Fruit fly (Drosophila melanogaster) whole organism, embryonic: ENCODE results near the gene Blm.

Experiments used
- Ada2b ChIP-seq: fragments of 200-800 bp; sonication (Bioruptor generic); IDR thresholded peaks from 2 replicates; pipeline ENCODE4 v1.3.6; 2022; ENCODE audit warnings: missing biosample characterization, missing genetic modification characterization
- Blimp-1 ChIP-seq: fragments of 200-800 bp; sonication (Bioruptor generic); optimal IDR thresholded peaks from 3 replicates; lab custom pipeline; 2018; ENCODE audit warnings: missing biosample characterization, missing genetic modification characterization, mild to moderate bottlenecking, moderate library complexity, missing genetic modification reagents
- CG10366 ChIP-seq: fragments of 200-800 bp; sonication (Bioruptor generic); IDR thresholded peaks from 2 replicates; pipeline ENCODE4 v1.3.6; 2022; ENCODE audit warnings: missing biosample characterization, missing genetic modification characterization
- CG10431 ChIP-seq: fragments of 200-800 bp; sonication (Bioruptor generic); optimal IDR thresholded peaks from 3 replicates; lab custom pipeline; 2018; ENCODE audit warnings: missing biosample characterization, mild to moderate bottlenecking, missing genetic modification characterization
- CG12219 ChIP-seq: fragments of 200-800 bp; sonication (Bioruptor generic); optimal IDR thresholded peaks from 3 replicates; lab custom pipeline; 2018; ENCODE audit warnings: missing biosample characterization, mild to moderate bottlenecking, missing genetic modification characterization
- CG1233 ChIP-seq: fragments of 200-800 bp; sonication (Bioruptor generic); optimal IDR thresholded peaks from 4 replicates; lab custom pipeline; 2018; ENCODE audit warnings: missing biosample characterization, mild to moderate bottlenecking, missing genetic modification characterization
- CG12391 ChIP-seq: fragments of 200-800 bp; sonication (Bioruptor generic); optimal IDR thresholded peaks from 3 replicates; lab custom pipeline; 2018; ENCODE audit warnings: missing biosample characterization, mild to moderate bottlenecking, missing genetic modification characterization, moderate library complexity
- CG12659 ChIP-seq: fragments of 200-800 bp; sonication (Bioruptor generic); optimal IDR thresholded peaks from 3 replicates; lab custom pipeline; 2017; ENCODE audit warnings: mild to moderate bottlenecking, missing biosample characterization, missing genetic modification reagents, missing genetic modification characterization
- CG14965 ChIP-seq: fragments of 200-800 bp; sonication (Bioruptor generic); optimal IDR thresholded peaks from 2 replicates; lab custom pipeline; 2016; ENCODE audit warnings: missing biosample characterization, missing genetic modification characterization, borderline replicate concordance
- CG15073 ChIP-seq: fragments of 200-800 bp; sonication (Bioruptor generic); optimal IDR thresholded peaks from 2 replicates; lab custom pipeline; 2016; ENCODE audit warnings: missing biosample characterization, missing genetic modification characterization
- CG2202 ChIP-seq: fragments of 200-800 bp; sonication (Bioruptor generic); optimal IDR thresholded peaks from 2 replicates; lab custom pipeline; 2018; ENCODE audit warnings: missing biosample characterization, mild to moderate bottlenecking, missing genetic modification characterization
- CG2712 ChIP-seq: fragments of 200-800 bp; optimal IDR thresholded peaks from 3 replicates; lab custom pipeline; 2019; ENCODE audit warnings: missing biosample characterization, mild to moderate bottlenecking, missing genetic modification characterization, moderate library complexity
- CG31224 ChIP-seq: fragments of 200-800 bp; sonication (Bioruptor generic); IDR thresholded peaks from 2 replicates; pipeline ENCODE4 v1.3.6; 2022; ENCODE audit warnings: missing biosample characterization, missing genetic modification characterization
- CG3163 ChIP-seq: fragments of 200-800 bp; sonication (Bioruptor generic); optimal IDR thresholded peaks from 3 replicates; lab custom pipeline; 2016; ENCODE audit warnings: missing biosample characterization, missing genetic modification characterization
- CG3281 ChIP-seq: fragments of 200-800 bp; sonication (Bioruptor generic); optimal IDR thresholded peaks from 3 replicates; lab custom pipeline; 2017; ENCODE audit warnings: missing biosample characterization, mild to moderate bottlenecking, missing genetic modification characterization
- CG42726 ChIP-seq: fragments of 200-800 bp; sonication (Bioruptor generic); IDR thresholded peaks from 2 replicates; pipeline ENCODE4 v1.3.6; 2022; ENCODE audit warnings: missing biosample characterization, missing genetic modification characterization; ENCODE audit not compliant: partially characterized antibody
- CG6854 ChIP-seq: fragments of 200-800 bp; sonication (Bioruptor generic); optimal IDR thresholded peaks from 3 replicates; lab custom pipeline; 2017; ENCODE audit warnings: missing biosample characterization, mild to moderate bottlenecking, missing genetic modification characterization
- CG8765 ChIP-seq: fragments of 200-800 bp; sonication (Bioruptor generic); IDR thresholded peaks from 2 replicates; pipeline ENCODE4 v1.3.6; 2022; ENCODE audit warnings: missing biosample characterization, missing genetic modification characterization
- CG9727 ChIP-seq: fragments of 200-800 bp; sonication (Bioruptor generic); optimal IDR thresholded peaks from 3 replicates; lab custom pipeline; 2017; ENCODE audit warnings: missing biosample characterization, mild to moderate bottlenecking, missing genetic modification characterization
- CG9797 ChIP-seq: fragments of 200-800 bp; sonication (Bioruptor generic); optimal IDR thresholded peaks from 3 replicates; lab custom pipeline; 2018; ENCODE audit warnings: missing biosample characterization, mild to moderate bottlenecking, missing genetic modification characterization
- CTCF ChIP-seq: fragments of 200-800 bp; sonication (Bioruptor generic); optimal IDR thresholded peaks from 2 replicates; lab custom pipeline; 2017; ENCODE audit warnings: missing biosample characterization, mild to moderate bottlenecking, missing genetic modification characterization, moderate library complexity
- CkIIα-i1 ChIP-seq: fragments of 200-800 bp; sonication (Bioruptor generic); IDR thresholded peaks from 2 replicates; pipeline ENCODE4 v1.3.6; 2022; ENCODE audit warnings: missing biosample characterization, missing genetic modification characterization
- Dek ChIP-seq: fragments of 200-800 bp; sonication (Bioruptor generic); optimal IDR thresholded peaks from 3 replicates; lab custom pipeline; 2019; ENCODE audit warnings: missing biosample characterization, mild to moderate bottlenecking, missing genetic modification characterization, moderate library complexity
- Elba2 ChIP-seq: fragments of 200-800 bp; sonication (Bioruptor generic); optimal IDR thresholded peaks from 3 replicates; lab custom pipeline; 2016; ENCODE audit warnings: missing biosample characterization, missing genetic modification characterization
- Gug ChIP-seq: fragments of 200-800 bp; sonication (Bioruptor generic); IDR thresholded peaks from 4 replicates; pipeline ENCODE4 v1.3.6; 2022; ENCODE audit warnings: missing biosample characterization, missing genetic modification characterization
- Meics ChIP-seq: fragments of 200-800 bp; sonication (Bioruptor generic); optimal IDR thresholded peaks from 2 replicates; lab custom pipeline; 2017; ENCODE audit warnings: missing biosample characterization, mild to moderate bottlenecking, missing genetic modification characterization
- Nf-YC ChIP-seq: fragments of 200-800 bp; optimal IDR thresholded peaks from 3 replicates; lab custom pipeline; 2019; ENCODE audit warnings: missing biosample characterization, mild to moderate bottlenecking, missing genetic modification characterization, moderate library complexity
- Oli ChIP-seq: fragments of 200-800 bp; sonication (Bioruptor generic); optimal IDR thresholded peaks from 2 replicates; lab custom pipeline; 2018; ENCODE audit warnings: missing biosample characterization, mild to moderate bottlenecking, missing genetic modification characterization, moderate library complexity
- Poxn ChIP-seq: fragments of 200-800 bp; sonication (Bioruptor generic); IDR thresholded peaks from 2 replicates; pipeline ENCODE4 v1.3.6; 2022; ENCODE audit warnings: missing biosample characterization, missing genetic modification characterization
- Rx ChIP-seq: fragments of 200-800 bp; sonication (Bioruptor generic); IDR thresholded peaks from 2 replicates; pipeline ENCODE4 v1.3.6; 2022; ENCODE audit warnings: missing biosample characterization, missing genetic modification characterization
- Trl ChIP-seq, 3 experiments: fragments of >200 bp in 2 of 3; fragments of 200-800 bp in 1 of 3; sonication (Bioruptor generic) in 1 of 3; optimal IDR thresholded peaks; 2 replicates in 1 of 3; 3 replicates in 2 of 3; lab custom pipeline; 2016 to 2017; ENCODE audit warnings: missing biosample characterization in 1 of 3, missing genetic modification characterization in 1 of 3
- YL-1 ChIP-seq: fragments of 200-800 bp; sonication (Bioruptor generic); optimal IDR thresholded peaks from 3 replicates; lab custom pipeline; 2017; ENCODE audit warnings: missing biosample characterization, mild to moderate bottlenecking, missing genetic modification characterization
- ash1 ChIP-seq: fragments of 200-800 bp; sonication (Bioruptor generic); optimal IDR thresholded peaks from 2 replicates; lab custom pipeline; 2018; ENCODE audit warnings: missing biosample characterization, mild to moderate bottlenecking, missing genetic modification characterization
- ato ChIP-seq: fragments of 200-800 bp; sonication (Bioruptor generic); IDR thresholded peaks from 2 replicates; pipeline ENCODE4 v1.3.6; 2022; ENCODE audit warnings: missing biosample characterization, missing genetic modification characterization; ENCODE audit not compliant: partially characterized antibody
- bbx ChIP-seq: fragments of 200-800 bp; sonication (Bioruptor generic); IDR thresholded peaks from 2 replicates; pipeline ENCODE4 v1.3.6; 2022; ENCODE audit warnings: missing biosample characterization, missing genetic modification characterization; ENCODE audit not compliant: partially characterized antibody
- corto ChIP-seq: fragments of 200-800 bp; sonication (Bioruptor generic); optimal IDR thresholded peaks from 2 replicates; lab custom pipeline; 2016; ENCODE audit warnings: missing biosample characterization, mild to moderate bottlenecking, missing genetic modification characterization, moderate library complexity
- crc ChIP-seq: fragments of 200-800 bp; sonication (Bioruptor generic); optimal IDR thresholded peaks from 2 replicates; lab custom pipeline; 2016; ENCODE audit warnings: missing biosample characterization, missing genetic modification characterization
- croc ChIP-seq: fragments of 200-800 bp; sonication (Bioruptor generic); conservative IDR thresholded peaks from 3 replicates; pipeline ENCODE4 v1.3.6; 2022; ENCODE audit warnings: missing biosample characterization, missing genetic modification characterization
- ems ChIP-seq: fragments of 200-800 bp; sonication (Bioruptor generic); optimal IDR thresholded peaks from 3 replicates; lab custom pipeline; 2016; ENCODE audit warnings: missing biosample characterization, missing genetic modification characterization
- fd3F ChIP-seq: fragments of 200-800 bp; sonication (Bioruptor generic); optimal IDR thresholded peaks from 2 replicates; lab custom pipeline; 2018; ENCODE audit warnings: missing biosample characterization, mild to moderate bottlenecking, missing genetic modification characterization, moderate library complexity
- fru ChIP-seq: fragments of >200 bp; optimal IDR thresholded peaks from 2 replicates; lab custom pipeline; 2017
- gem ChIP-seq: fragments of 200-800 bp; sonication (Bioruptor generic); optimal IDR thresholded peaks from 2 replicates; lab custom pipeline; 2019; ENCODE audit warnings: missing biosample characterization, mild to moderate bottlenecking, missing genetic modification characterization, moderate library complexity
- grn ChIP-seq: fragments of 200-800 bp; sonication (Bioruptor generic); optimal IDR thresholded peaks from 3 replicates; lab custom pipeline; 2017; ENCODE audit warnings: missing biosample characterization, missing genetic modification characterization
- lbe ChIP-seq: fragments of 200-800 bp; sonication (Bioruptor generic); optimal IDR thresholded peaks from 2 replicates; lab custom pipeline; 2016; ENCODE audit warnings: missing biosample characterization, mild to moderate bottlenecking, missing genetic modification characterization
- lola ChIP-seq, 3 experiments: fragments of >200 bp in 2 of 3; fragments of 200-800 bp in 1 of 3; sonication (Bioruptor generic) in 1 of 3; optimal IDR thresholded peaks; 2 replicates each; lab custom pipeline; 2017 to 2019; ENCODE audit warnings: missing biosample characterization in 3 of 3, missing genetic modification characterization in 3 of 3, mild to moderate bottlenecking in 1 of 3, moderate library complexity in 1 of 3
- maf-S ChIP-seq: fragments of 200-800 bp; sonication (Bioruptor generic); optimal IDR thresholded peaks from 2 replicates; lab custom pipeline; 2016; ENCODE audit warnings: missing biosample characterization, missing genetic modification characterization
- nerfin-1 ChIP-seq: fragments of 200-800 bp; sonication (Bioruptor generic); optimal IDR thresholded peaks from 3 replicates; lab custom pipeline; 2019; ENCODE audit warnings: missing biosample characterization, mild to moderate bottlenecking, missing genetic modification characterization, moderate library complexity
- oc ChIP-seq: fragments of 200-800 bp; sonication (Bioruptor generic); optimal IDR thresholded peaks from 2 replicates; lab custom pipeline; 2018; ENCODE audit warnings: missing biosample characterization, mild to moderate bottlenecking, missing genetic modification characterization, moderate library complexity
- ttk ChIP-seq: fragments of 200-800 bp; sonication (Bioruptor generic); IDR thresholded peaks from 2 replicates; pipeline ENCODE4 v2.1.2; 2022; ENCODE audit warnings: missing biosample characterization, missing genetic modification characterization
- twi ChIP-seq: fragments of 200-800 bp; optimal IDR thresholded peaks from 2 replicates; lab custom pipeline; 2019; ENCODE audit warnings: missing biosample characterization, mild to moderate bottlenecking, missing genetic modification characterization, moderate library complexity

Gene Blm

DNA sequence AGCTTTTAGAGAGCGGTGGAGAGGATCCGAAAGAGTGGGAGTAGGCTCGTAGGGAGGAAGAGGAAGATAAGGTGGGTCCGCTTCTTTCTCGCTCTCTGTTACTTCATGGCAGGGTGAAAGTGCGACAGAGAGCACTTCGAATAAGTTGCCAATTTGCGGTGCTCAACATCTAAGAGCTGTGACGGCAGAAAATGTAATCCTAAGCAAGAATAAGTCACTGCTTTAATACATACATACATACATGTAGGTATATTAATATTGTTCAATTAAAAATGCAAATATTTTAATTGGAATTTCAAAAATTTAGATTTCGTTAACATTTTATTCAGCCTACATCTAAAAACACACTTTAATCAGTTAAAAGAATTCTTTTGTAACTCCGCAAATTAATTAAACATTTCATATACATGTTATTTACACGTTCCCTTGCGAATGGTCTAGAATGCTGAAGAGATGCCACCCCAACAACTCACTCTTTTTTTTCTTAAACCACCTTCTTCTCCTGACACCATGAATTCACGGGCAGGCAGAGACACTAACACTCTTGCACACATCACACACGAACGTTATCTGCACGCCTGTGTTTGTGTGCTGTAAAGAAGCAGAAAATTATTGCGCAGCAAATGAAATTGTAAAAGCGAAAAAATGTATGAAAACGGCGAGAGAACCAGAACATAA, 17.1 kb upstream of the Blm start:
- TF ChIP-seq CG6854 (GFP tag; lab: Kevin White, UChicago) (no peak), fd3F (no peak), CG42726 (GFP tag; lab: Robert Waterston, UW) (no peak), bbx (GFP tag; lab: Robert Waterston, UW) (no peak), CG15073 (GFP tag; lab: Kevin White, UChicago) (no peak), CG12391 (peak; percentile 13), Gug (GFP tag; lab: Robert Waterston, UW) (no peak), CG14965 (no peak), corto (GFP tag; lab: Kevin White, UChicago) (no peak), Poxn (GFP tag; lab: Robert Waterston, UW) (no peak), lola (GFP tag; optimal IDR thresholded peaks at IDR 0.05; lab: Kevin White, UChicago) (peak in 1 of 3 experiments; percentile 6), twi (no peak), Ada2b (GFP tag; lab: Robert Waterston, UW) (no peak), CG8765 (GFP tag; lab: Robert Waterston, UW) (no peak), YL-1 (peak; percentile 37), CG10366 (no peak), maf-S (GFP tag; lab: Kevin White, UChicago) (no peak), ato (GFP tag; lab: Robert Waterston, UW) (no peak), CTCF (GFP tag; lab: Kevin White, UChicago) (no peak), grn (GFP tag; lab: Kevin White, UChicago) (no peak), CG2202 (tag; lab: Kevin White, UChicago) (no peak), oc (tag; lab: Kevin White, UChicago) (no peak), crc (GFP tag; lab: Kevin White, UChicago) (no peak), Elba2 (GFP tag; lab: Kevin White, UChicago) (no peak), ttk (GFP tag; lab: Robert Waterston, UW) (no peak), CG3281 (GFP tag; lab: Kevin White, UChicago) (peak; percentile 54), nerfin-1 (tag; lab: Kevin White, UChicago) (no peak), CG1233 (GFP tag; lab: Kevin White, UChicago) (peak; percentile 4), ash1 (GFP tag; lab: Kevin White, UChicago) (peak; percentile 0), lbe (GFP tag; lab: Kevin White, UChicago) (peak; percentile 58), Trl (optimal IDR thresholded peaks at IDR 0.05; lab: Kevin White, UChicago) (peak; percentile 67 to 89), Trl (GFP tag; optimal IDR thresholded peaks at IDR 0.05; lab: Kevin White, UChicago) (no peak), CG31224 (GFP tag; lab: Robert Waterston, UW) (no peak), CG12219 (GFP tag; lab: Kevin White, UChicago) (no peak), Dek (tag; lab: Kevin White, UChicago) (peak; percentile 19), ems (no peak), Blimp-1 (GFP tag; lab: Kevin White, UChicago) (no peak), CG9797 (GFP tag; lab: Kevin White, UChicago) (no peak), Nf-YC (tag; lab: Kevin White, UChicago) (peak; percentile 36), Meics (GFP tag; lab: Kevin White, UChicago) (peak; percentile 44), Rx (GFP tag; lab: Robert Waterston, UW) (no peak), CG10431 (GFP tag; lab: Kevin White, UChicago) (peak; percentile 20), Oli (tag; lab: Kevin White, UChicago) (no peak), CkIIα-i1 (GFP tag; lab: Robert Waterston, UW) (no peak), CG12659 (GFP tag; lab: Kevin White, UChicago) (peak; percentile 45), CG2712 (tag; lab: Kevin White, UChicago) (peak; percentile 22), CG9727 (GFP tag; lab: Kevin White, UChicago) (peak; percentile 25), CG3163 (peak; percentile 48), gem (tag; lab: Kevin White, UChicago) (peak; percentile 17), fru (lab: Kevin White, UChicago) (no peak), croc (GFP tag; lab: Robert Waterston, UW) (no peak)
